Fruit fly (Drosophila melanogaster) whole organism, embryonic: ENCODE measurements around the gene CG3529.

ENCODE experiments used
- CG1233 ChIP-seq: fragments of 200-800 bp; sonication (Bioruptor generic); optimal IDR thresholded peaks from 4 replicates; lab custom pipeline; 2018; ENCODE audit warnings: missing biosample characterization, mild to moderate bottlenecking, missing genetic modification characterization
- CG14441 ChIP-seq: fragments of 200-800 bp; sonication (Bioruptor generic); IDR thresholded peaks from 2 replicates; pipeline ENCODE4 v1.3.6; 2022; ENCODE audit warnings: missing biosample characterization, missing genetic modification characterization

- peak; percentile 26; the same call in 1 of the 2 replicates for TF ChIP-seq CG14441 (GFP tag; lab: Robert Waterston, UW)
- no peak for TF ChIP-seq CG1233
These were observed 20.8 kb upstream of the CG3529 start for dm6 chr3L:9425838-9426237.
